Worm (Caenorhabditis elegans) whole organism, L1 larva: ENCODE data around the gene acs-1.

ENCODE experiments used
- C16A3.4 ChIP-seq: fragments of 150-350 bp; optimal IDR thresholded peaks from 2 replicates; lab custom pipeline; 2014; ENCODE audit warnings: missing biosample characterization, missing genetic modification characterization
- F16B12.6 ChIP-seq: fragments of 150-350 bp; optimal IDR thresholded peaks from 2 replicates; lab custom pipeline; 2014; ENCODE audit warnings: missing biosample characterization, missing genetic modification characterization
- Y116A8C.19 ChIP-seq: sonication (generic microtip); optimal IDR thresholded peaks from 2 replicates; lab custom pipeline; 2016; ENCODE audit warnings: missing compliant biosample characterization, missing genetic modification characterization, borderline replicate concordance
- alr-1 ChIP-seq: fragments of 200-800 bp; sonication (Bioruptor generic); optimal IDR thresholded peaks from 2 replicates; lab custom pipeline; 2018; ENCODE audit warnings: borderline replicate concordance, mild to moderate bottlenecking, missing genetic modification characterization, missing compliant biosample characterization
- ama-1 ChIP-seq: fragments of 150-350 bp; optimal IDR thresholded peaks from 2 replicates; lab custom pipeline; 2014
- blmp-1 ChIP-seq: fragments of 150-350 bp; optimal IDR thresholded peaks from 2 replicates; lab custom pipeline; 2014; ENCODE audit warnings: missing biosample characterization, missing genetic modification characterization
- ceh-63 ChIP-seq: fragments of 200-800 bp; sonication (Bioruptor generic); optimal IDR thresholded peaks from 2 replicates; lab custom pipeline; 2018; ENCODE audit warnings: mild to moderate bottlenecking, missing genetic modification characterization, missing compliant biosample characterization
- ces-1 ChIP-seq: fragments of 150-350 bp; optimal IDR thresholded peaks from 2 replicates; lab custom pipeline; 2014; ENCODE audit warnings: missing biosample characterization, missing genetic modification reagents, missing genetic modification characterization
- dpl-1 ChIP-seq, 3 experiments: fragments of 150-350 bp in 2 of 3; sonication (generic microtip) in 1 of 3; optimal IDR thresholded peaks; 2 replicates each; lab custom pipeline; 2014 to 2017; ENCODE audit warnings: missing biosample characterization in 3 of 3, missing genetic modification characterization in 3 of 3, missing genetic modification reagents in 3 of 3
- efl-3 ChIP-seq: fragments of 200-800 bp; sonication (Bioruptor generic); optimal IDR thresholded peaks from 2 replicates; lab custom pipeline; 2018; ENCODE audit warnings: mild to moderate bottlenecking, missing genetic modification characterization, missing compliant biosample characterization
- elt-2 ChIP-seq: sonication (generic microtip); optimal IDR thresholded peaks from 2 replicates; lab custom pipeline; 2016; ENCODE audit warnings: missing genetic modification characterization, mild to moderate bottlenecking, inconsistent platforms, missing compliant biosample characterization, missing genetic modification reagents
- elt-3 ChIP-seq, 6 experiments: fragments of 150-350 bp in 1 of 6; sonication (generic microtip); optimal IDR thresholded peaks; 2 replicates each; lab custom pipeline; 2017 to 2018; ENCODE audit warnings: missing biosample characterization in 6 of 6, missing genetic modification characterization in 6 of 6, inconsistent platforms in 1 of 6
- ets-5 ChIP-seq: fragments of 200-800 bp; sonication (Bioruptor generic); IDR thresholded peaks from 2 replicates; pipeline ENCODE4 v1.3.6; 2022; ENCODE audit warnings: missing genetic modification characterization, missing compliant biosample characterization
- fkh-4 ChIP-seq: sonication (generic microtip); optimal IDR thresholded peaks from 2 replicates; lab custom pipeline; 2016; ENCODE audit warnings: missing compliant biosample characterization, missing genetic modification characterization, borderline replicate concordance
- fos-1 ChIP-seq: fragments of 150-350 bp; optimal IDR thresholded peaks from 2 replicates; lab custom pipeline; 2014; ENCODE audit warnings: missing biosample characterization, missing genetic modification characterization
- hlh-4 ChIP-seq: sonication (generic microtip); optimal IDR thresholded peaks from 2 replicates; lab custom pipeline; 2016; ENCODE audit warnings: mild to moderate bottlenecking, missing genetic modification characterization, missing compliant biosample characterization
- hpl-2 ChIP-seq: fragments of 150-350 bp; optimal IDR thresholded peaks from 2 replicates; lab custom pipeline; 2014; ENCODE audit warnings: missing biosample characterization, missing genetic modification reagents, missing genetic modification characterization
- irx-1 ChIP-seq: sonication (generic microtip); optimal IDR thresholded peaks from 2 replicates; lab custom pipeline; 2016; ENCODE audit warnings: missing genetic modification characterization, missing compliant biosample characterization
- isw-1 ChIP-seq: fragments of 200-800 bp; sonication (Bioruptor generic); IDR thresholded peaks from 2 replicates; pipeline ENCODE4 v1.3.6; 2022; ENCODE audit warnings: missing genetic modification characterization, missing compliant biosample characterization
- jun-1 ChIP-seq: fragments of 150-350 bp; optimal IDR thresholded peaks from 2 replicates; lab custom pipeline; 2014; ENCODE audit warnings: missing biosample characterization, missing genetic modification reagents, missing genetic modification characterization
- lin-14 ChIP-seq: fragments of 200-800 bp; sonication (Bioruptor generic); optimal IDR thresholded peaks from 2 replicates; lab custom pipeline; 2018; ENCODE audit warnings: mild to moderate bottlenecking, missing genetic modification characterization, moderate library complexity, missing compliant biosample characterization
- lin-15B ChIP-seq: fragments of 150-350 bp; sonication (generic microtip); optimal IDR thresholded peaks from 3 replicates; lab custom pipeline; 2014; ENCODE audit warnings: missing biosample characterization, missing genetic modification characterization
- lin-35 ChIP-seq, 2 experiments: fragments of 150-350 bp; optimal IDR thresholded peaks; 2 replicates each; lab custom pipeline; 2014; ENCODE audit warnings: missing biosample characterization in 2 of 2, missing genetic modification characterization in 2 of 2, missing genetic modification reagents in 2 of 2
- lin-39 ChIP-seq: fragments of 150-350 bp; optimal IDR thresholded peaks from 2 replicates; lab custom pipeline; 2014; ENCODE audit warnings: missing biosample characterization, missing genetic modification reagents, missing genetic modification characterization
- lir-3 ChIP-seq: sonication (generic microtip); optimal IDR thresholded peaks from 2 replicates; lab custom pipeline; 2016; ENCODE audit warnings: mild to moderate bottlenecking, missing genetic modification characterization, moderate library complexity, missing compliant biosample characterization; ENCODE audit not compliant: poor library complexity
- mab-9 ChIP-seq: fragments of 200-800 bp; sonication (Bioruptor generic); IDR thresholded peaks from 2 replicates; pipeline ENCODE4 v1.3.6; 2022; ENCODE audit warnings: missing genetic modification reagents, missing genetic modification characterization, missing compliant biosample characterization
- nhr-11 ChIP-seq: fragments of 150-350 bp; optimal IDR thresholded peaks from 2 replicates; lab custom pipeline; 2014; ENCODE audit warnings: missing biosample characterization, missing genetic modification characterization
- nhr-12 ChIP-seq: sonication (generic microtip); optimal IDR thresholded peaks from 2 replicates; lab custom pipeline; 2017; ENCODE audit warnings: missing biosample characterization, missing genetic modification characterization
- nhr-20 ChIP-seq: sonication (generic microtip); optimal IDR thresholded peaks from 2 replicates; lab custom pipeline; 2016; ENCODE audit warnings: mild to moderate bottlenecking, missing genetic modification characterization, missing compliant biosample characterization
- nhr-28 ChIP-seq: fragments of 150-350 bp; optimal IDR thresholded peaks from 2 replicates; lab custom pipeline; 2014; ENCODE audit warnings: missing biosample characterization, missing genetic modification characterization
- nhr-90 ChIP-seq: sonication (generic microtip); optimal IDR thresholded peaks from 2 replicates; lab custom pipeline; 2016; ENCODE audit warnings: mild to moderate bottlenecking, missing genetic modification characterization, missing compliant biosample characterization; ENCODE audit not compliant: poor library complexity
- pqm-1 ChIP-seq: sonication (generic microtip); optimal IDR thresholded peaks from 3 replicates; lab custom pipeline; 2017; ENCODE audit warnings: missing biosample characterization, missing genetic modification characterization
- rnt-1 ChIP-seq: sonication (generic microtip); optimal IDR thresholded peaks from 2 replicates; lab custom pipeline; 2016; ENCODE audit warnings: mild to moderate bottlenecking, missing genetic modification characterization, moderate library complexity, missing compliant biosample characterization
- snpc-4 ChIP-seq: fragments of 150-350 bp; optimal IDR thresholded peaks from 2 replicates; lab custom pipeline; 2014; ENCODE audit warnings: missing biosample characterization, missing genetic modification characterization
- sox-4 ChIP-seq: sonication (generic microtip); optimal IDR thresholded peaks from 2 replicates; lab custom pipeline; 2016; ENCODE audit warnings: missing genetic modification characterization, missing compliant biosample characterization
- swsn-7 ChIP-seq: sonication (generic microtip); optimal IDR thresholded peaks from 2 replicates; lab custom pipeline; 2016; ENCODE audit warnings: missing genetic modification characterization, missing compliant biosample characterization
- unc-130 ChIP-seq: fragments of 150-350 bp; optimal IDR thresholded peaks from 2 replicates; lab custom pipeline; 2017; ENCODE audit warnings: missing biosample characterization, missing genetic modification characterization, inconsistent platforms
- unc-86 ChIP-seq: sonication (generic microtip); optimal IDR thresholded peaks from 2 replicates; lab custom pipeline; 2016; ENCODE audit warnings: missing genetic modification characterization, missing compliant biosample characterization
- unc-98 ChIP-seq: fragments of 200-800 bp; sonication (Bioruptor generic); IDR thresholded peaks from 2 replicates; pipeline ENCODE4 v1.3.6; 2022; ENCODE audit warnings: missing genetic modification characterization, missing compliant biosample characterization
- zip-4 ChIP-seq: fragments of 200-800 bp; sonication (Bioruptor generic); optimal IDR thresholded peaks from 2 replicates; lab custom pipeline; 2018; ENCODE audit warnings: mild to moderate bottlenecking, missing genetic modification characterization, moderate library complexity, missing compliant biosample characterization
- ztf-4 ChIP-seq: fragments of 150-350 bp; optimal IDR thresholded peaks from 2 replicates; lab custom pipeline; 2014; ENCODE audit warnings: missing biosample characterization, missing genetic modification characterization

acs-1 gene

DNA sequence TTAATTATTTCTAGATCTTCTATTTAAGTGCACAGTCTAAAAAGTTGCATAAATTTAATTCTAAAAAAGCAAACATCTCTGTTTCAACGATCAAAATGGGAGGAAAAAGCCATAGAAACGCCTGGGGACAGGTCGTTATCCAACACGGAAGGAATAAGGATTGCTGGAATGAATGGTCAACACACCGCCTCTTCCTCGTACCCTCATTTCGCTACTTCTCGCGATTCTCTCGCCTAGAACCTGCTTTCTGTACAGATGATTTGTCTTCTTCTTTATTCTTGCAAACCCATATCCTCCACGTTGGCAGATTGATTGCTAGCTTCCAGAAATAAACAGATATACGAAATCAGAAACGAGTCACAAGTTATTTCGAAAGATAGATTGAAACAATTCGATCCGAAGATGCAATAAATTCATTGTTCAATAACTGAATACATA is 9.9 kb upstream of the acs-1 start, which contains the start of gene dpy-11 (continued):
- TF ChIP-seq lin-35 (GFP tag; optimal IDR thresholded peaks at IDR 0.05; lab: Kevin White, UChicago) (peak in 1 of 2 experiments; percentile 12), unc-86 (tag; lab: Kevin White, UChicago) (no peak), lin-14 (peak; percentile 39), snpc-4 (tag; lab: Kevin White, UChicago) (no peak), zip-4 (GFP tag; lab: Kevin White, UChicago) (no peak), mab-9 (GFP tag; lab: Robert Waterston, UW) (no peak), blmp-1 (tag; lab: Kevin White, UChicago) (peak; percentile 38), hpl-2 (no peak), nhr-11 (no peak), elt-2 (no peak), Y116A8C.19 (tag; lab: Kevin White, UChicago) (no peak), ets-5 (GFP tag; lab: Robert Waterston, UW) (no peak), nhr-12 (tag; lab: Kevin White, UChicago) (no peak), rnt-1 (peak; percentile 23), irx-1 (tag; lab: Kevin White, UChicago) (no peak), elt-3 (tag; optimal IDR thresholded peaks at IDR 0.05; lab: Kevin White, UChicago) (peak in 2 of 6 experiments; percentile 12 to 43), nhr-28 (no peak), unc-130 (tag; lab: Kevin White, UChicago) (no peak), F16B12.6 (tag; lab: Kevin White, UChicago) (no peak), lir-3 (peak; percentile 30), jun-1 (tag; lab: Kevin White, UChicago) (no peak), lin-39 (tag; lab: Kevin White, UChicago) (no peak), hlh-4 (tag; lab: Kevin White, UChicago) (no peak), nhr-90 (tag; lab: Kevin White, UChicago) (peak; percentile 44), dpl-1 (GFP tag; optimal IDR thresholded peaks at IDR 0.05; lab: Kevin White, UChicago) (no peak), ceh-63 (GFP tag; lab: Kevin White, UChicago) (no peak), swsn-7 (tag; lab: Kevin White, UChicago) (peak; percentile 24), ztf-4 (tag; lab: Kevin White, UChicago) (peak; percentile 60), efl-3 (GFP tag; lab: Kevin White, UChicago) (no peak), C16A3.4 (tag; lab: Kevin White, UChicago) (no peak), ces-1 (GFP tag; lab: Kevin White, UChicago) (no peak)

DNA sequence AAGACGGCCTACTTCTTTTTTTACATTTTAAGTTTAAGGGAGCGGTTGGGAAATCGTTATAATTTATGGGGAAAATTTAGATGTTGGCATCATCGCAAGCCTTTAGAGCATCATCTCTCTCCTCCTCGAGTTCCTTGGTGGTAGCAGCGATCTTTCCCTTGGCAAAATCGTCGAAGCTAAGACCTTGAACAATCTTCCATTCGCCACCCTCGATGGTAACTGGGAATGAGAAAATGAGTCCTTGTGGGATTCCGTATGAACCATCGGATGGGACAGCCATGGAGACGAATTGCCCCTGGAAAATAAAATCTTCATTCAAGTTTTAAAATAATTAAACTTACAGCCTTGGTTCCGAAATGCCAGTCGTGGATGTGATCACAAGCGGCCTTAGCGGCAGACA is 9.4 kb upstream of the acs-1 start:
- TF ChIP-seq fkh-4 = no peak
- no peak for TF ChIP-seq elt-3 (tag; optimal IDR thresholded peaks at IDR 0.05; lab: Kevin White, UChicago)
- TF ChIP-seq C16A3.4 (tag; lab: Kevin White, UChicago) = no peak
- no peak for TF ChIP-seq fos-1 (tag; lab: Kevin White, UChicago)
- no peak for TF ChIP-seq nhr-90 (tag; lab: Kevin White, UChicago)
- TF ChIP-seq zip-4 (GFP tag; lab: Kevin White, UChicago) = no peak
- no peak for TF ChIP-seq unc-98 (GFP tag; lab: Robert Waterston, UW)
- no peak for TF ChIP-seq efl-3 (GFP tag; lab: Kevin White, UChicago)
- no peak for TF ChIP-seq nhr-20 (tag; lab: Kevin White, UChicago)
- TF ChIP-seq sox-4 (tag; lab: Kevin White, UChicago) = no peak
- no peak for TF ChIP-seq isw-1
- no peak for TF ChIP-seq lin-14
- TF ChIP-seq nhr-11 = no peak
- TF ChIP-seq dpl-1 (GFP tag; optimal IDR thresholded peaks at IDR 0.05; lab: Kevin White, UChicago) = no peak
- TF ChIP-seq lin-15B (tag; lab: Kevin White, UChicago) = no peak
- no peak for TF ChIP-seq ama-1 (lab: Kevin White, UChicago)
- no peak for TF ChIP-seq pqm-1 (tag; lab: Kevin White, UChicago)
- no peak for TF ChIP-seq alr-1 (tag; lab: Kevin White, UChicago)
